Worm (Caenorhabditis elegans): ENCODE results near the gene srd-18.

Gene srd-18

ce11 chrV:13385798-13386197 is 40.9 kb downstream of the srd-18 start, which contains the start of gene gcy-34:
TSS of gene gcy-34 (minus strand) at chrV:13385898.
- TF ChIP-seq bed-2 (GFP tag; IDR thresholded peaks at IDR 0.05) = no peak

ce11 chrV:13380980-13381379 is 45.7 kb downstream of the srd-18 start, which contains the start of gene cpz-2:
TSS of gene cpz-2 (plus strand) at chrV:13381189.
- TF ChIP-seq nfyb-1 (GFP tag; IDR thresholded peaks at IDR 0.05) = no peak
- no peak for TF ChIP-seq athp-1 (tag; optimal IDR thresholded peaks at IDR 0.05)
- TF ChIP-seq unc-130 (GFP tag; optimal IDR thresholded peaks at IDR 0.05) = no peak
- TF ChIP-seq madf-10 (tag; optimal IDR thresholded peaks at IDR 0.05) = no peak
- TF ChIP-seq xnd-1 (tag; optimal IDR thresholded peaks at IDR 0.05) = no peak
- TF ChIP-seq nhr-80 (tag; optimal IDR thresholded peaks at IDR 0.05) = peak; percentile 74

ce11 chrV:13380178-13380577 is 46.5 kb downstream of the srd-18 start, which contains the start of gene ifbp-1:
TSS of gene ifbp-1 (minus strand) at chrV:13380262.
- TF ChIP-seq K11D2.4 (GFP tag; IDR thresholded peaks at IDR 0.05) (0 out of 2 replicates have a peak, but pooled peaks have one; percentile 66), hlh-12 (tag; optimal IDR thresholded peaks at IDR 0.05) (no peak), F10E7.11 (tag; optimal IDR thresholded peaks at IDR 0.05) (no peak), C06A6.2 (GFP tag; conservative IDR thresholded peaks at IDR 0.05) (no peak), aptf-3 (GFP tag; IDR thresholded peaks at IDR 0.05) (no peak), F49E8.2 (tag; optimal IDR thresholded peaks at IDR 0.05; ENCODE audit: insufficient read depth) (no peak), ccch-3 (GFP tag; optimal IDR thresholded peaks at IDR 0.05) (no peak), cebp-1 (GFP tag; IDR thresholded peaks at IDR 0.05) (peak; percentile 50; the same call in 1 of the 2 replicates), cebp-1 (tag; optimal IDR thresholded peaks at IDR 0.05) (peak; percentile 79), egl-44 (GFP tag; IDR thresholded peaks at IDR 0.05) (0 out of 2 replicates have a peak, but pooled peaks have one; percentile 15), efl-1 (GFP tag; optimal IDR thresholded peaks at IDR 0.05) (no peak), dox-1 (GFP tag; IDR thresholded peaks at IDR 0.05) (no peak), mel-28 (tag; optimal IDR thresholded peaks at IDR 0.05; ENCODE audit: borderline replicate concordance) (no peak), lin-40 (tag; optimal IDR thresholded peaks at IDR 0.05) (peak; percentile 73), him-1 (tag; optimal IDR thresholded peaks at IDR 0.05) (no peak), gei-17 (GFP tag; optimal IDR thresholded peaks at IDR 0.05) (no peak), ztf-26 (tag; optimal IDR thresholded peaks at IDR 0.05) (peak; percentile 73), F57A8.1 (GFP tag; optimal IDR thresholded peaks at IDR 0.05) (no peak), nfya-2 (GFP tag; IDR thresholded peaks at IDR 0.05) (no peak), C17E4.6 (GFP tag; IDR thresholded peaks at IDR 0.05) (no peak), ceh-27 (GFP tag; optimal IDR thresholded peaks at IDR 0.05) (peak; percentile 9), lin-26 (GFP tag; IDR thresholded peaks at IDR 0.05) (peak; percentile 60; the same call in 1 of the 2 replicates), somi-1 (GFP tag; optimal IDR thresholded peaks at IDR 0.05) (peak; percentile 42), let-526 (GFP tag; IDR thresholded peaks at IDR 0.05) (no peak), ceh-91 (GFP tag; IDR thresholded peaks at IDR 0.05) (no peak), atf-7 (tag; optimal IDR thresholded peaks at IDR 0.05) (no peak), Y79H2A.3 (GFP tag; conservative IDR thresholded peaks at IDR 0.05) (no peak), snpc-4 (GFP tag; optimal IDR thresholded peaks at IDR 0.05) (no peak), snpc-4 (tag; optimal IDR thresholded peaks at IDR 0.05) (no peak), Y67H2A.10 (GFP tag; conservative IDR thresholded peaks at IDR 0.05) (no peak)
